Fruit fly (Drosophila melanogaster) whole organism, adult: ENCODE data around the gene CG11951.

Experiments used
- CG33017 ChIP-seq: fragments of 200-800 bp; sonication (Bioruptor generic); optimal IDR thresholded peaks from 2 replicates; lab custom pipeline; 2018; ENCODE audit warnings: missing biosample characterization, mild to moderate bottlenecking, missing genetic modification characterization, moderate library complexity
- Hr96 ChIP-seq: fragments of 200-800 bp; sonication (Bioruptor generic); optimal IDR thresholded peaks from 2 replicates; lab custom pipeline; 2016; ENCODE audit warnings: missing biosample characterization, missing genetic modification characterization
- pad ChIP-seq: fragments of 200-800 bp; sonication (Bioruptor generic); optimal IDR thresholded peaks from 3 replicates; lab custom pipeline; 2017; ENCODE audit warnings: missing biosample characterization, missing genetic modification characterization, mild to moderate bottlenecking, moderate library complexity, missing genetic modification reagents

dm6 chr3R:29215652-29216483 is 22.7 kb downstream of the CG11951 start:
- TF ChIP-seq pad (no peak), Hr96 (no peak), CG33017 (peak; percentile 27)
